Worm (Caenorhabditis elegans) whole organism, L2 larva: ENCODE measurements around the gene srd-65.

Experiments used
- C34F6.9 ChIP-seq: fragments of 150-350 bp; optimal IDR thresholded peaks from 2 replicates; lab custom pipeline; 2014; ENCODE audit warnings: missing biosample characterization, missing genetic modification characterization
- F13H6.1 ChIP-seq: sonication (generic microtip); optimal IDR thresholded peaks from 2 replicates; lab custom pipeline; 2016; ENCODE audit warnings: missing genetic modification characterization, missing compliant biosample characterization
- R02D3.7 ChIP-seq: fragments of 150-350 bp; optimal IDR thresholded peaks from 2 replicates; lab custom pipeline; 2014; ENCODE audit warnings: missing biosample characterization, missing genetic modification characterization
- ZK546.5 ChIP-seq: sonication (generic microtip); optimal IDR thresholded peaks from 2 replicates; lab custom pipeline; 2017; ENCODE audit warnings: missing biosample characterization, missing genetic modification characterization
- alr-1 ChIP-seq: fragments of 150-350 bp; optimal IDR thresholded peaks from 2 replicates; lab custom pipeline; 2014; ENCODE audit warnings: missing biosample characterization, missing genetic modification characterization
- ceh-16 ChIP-seq: fragments of 150-350 bp; optimal IDR thresholded peaks from 2 replicates; lab custom pipeline; 2014; ENCODE audit warnings: missing biosample characterization, missing genetic modification characterization
- dmd-4 ChIP-seq: sonication (generic microtip); optimal IDR thresholded peaks from 2 replicates; lab custom pipeline; 2017; ENCODE audit warnings: missing biosample characterization, missing genetic modification characterization
- elt-3 ChIP-seq: sonication (generic microtip); optimal IDR thresholded peaks from 2 replicates; lab custom pipeline; 2017; ENCODE audit warnings: missing biosample characterization, missing genetic modification characterization
- fos-1 ChIP-seq: fragments of 150-350 bp; optimal IDR thresholded peaks from 2 replicates; lab custom pipeline; 2014; ENCODE audit warnings: missing biosample characterization, missing genetic modification characterization
- gmeb-1 ChIP-seq: fragments of 150-350 bp; optimal IDR thresholded peaks from 2 replicates; lab custom pipeline; 2014; ENCODE audit warnings: missing biosample characterization, missing genetic modification characterization
- lin-11 ChIP-seq: fragments of 150-350 bp; sonication (generic microtip); optimal IDR thresholded peaks from 2 replicates; lab custom pipeline; 2014; ENCODE audit warnings: missing biosample characterization, missing genetic modification characterization, inconsistent platforms, mixed read lengths
- lin-13 ChIP-seq: fragments of 150-350 bp; optimal IDR thresholded peaks from 2 replicates; lab custom pipeline; 2014; ENCODE audit warnings: missing biosample characterization, missing genetic modification reagents, missing genetic modification characterization
- lin-39 ChIP-seq: fragments of 150-350 bp; optimal IDR thresholded peaks from 2 replicates; lab custom pipeline; 2014; ENCODE audit warnings: missing biosample characterization, missing genetic modification reagents, missing genetic modification characterization
- lsy-2 ChIP-seq, 2 experiments: fragments of 150-350 bp in 1 of 2; sonication (generic microtip) in 1 of 2; optimal IDR thresholded peaks; 2 replicates each; lab custom pipeline; 2014 to 2017; ENCODE audit warnings: missing biosample characterization in 2 of 2, missing genetic modification characterization in 2 of 2
- mbf-1 ChIP-seq: sonication (generic microtip); optimal IDR thresholded peaks from 2 replicates; lab custom pipeline; 2017; ENCODE audit warnings: missing biosample characterization, missing genetic modification characterization
- nhr-10 ChIP-seq: sonication (generic microtip); optimal IDR thresholded peaks from 2 replicates; lab custom pipeline; 2017; ENCODE audit warnings: missing biosample characterization, missing genetic modification characterization
- nhr-11 ChIP-seq: fragments of 150-350 bp; optimal IDR thresholded peaks from 2 replicates; lab custom pipeline; 2014; ENCODE audit warnings: missing biosample characterization, missing genetic modification characterization
- nhr-129 ChIP-seq: fragments of 150-350 bp; optimal IDR thresholded peaks from 2 replicates; lab custom pipeline; 2014; ENCODE audit warnings: missing biosample characterization, missing genetic modification characterization
- nhr-21 ChIP-seq: fragments of 150-350 bp; optimal IDR thresholded peaks from 2 replicates; lab custom pipeline; 2014; ENCODE audit warnings: missing biosample characterization, missing genetic modification characterization
- nhr-23 ChIP-seq: fragments of 150-350 bp; optimal IDR thresholded peaks from 2 replicates; lab custom pipeline; 2014; ENCODE audit warnings: missing biosample characterization, missing genetic modification reagents, missing genetic modification characterization
- nhr-25 ChIP-seq: fragments of 150-350 bp; sonication (generic microtip); optimal IDR thresholded peaks from 3 replicates; lab custom pipeline; 2014; ENCODE audit warnings: missing biosample characterization, missing genetic modification characterization
- nhr-6 ChIP-seq: fragments of 150-350 bp; optimal IDR thresholded peaks from 2 replicates; lab custom pipeline; 2014; ENCODE audit warnings: missing biosample characterization, missing genetic modification characterization
- peb-1 ChIP-seq: fragments of 150-350 bp; optimal IDR thresholded peaks from 2 replicates; lab custom pipeline; 2014; ENCODE audit warnings: missing biosample characterization, missing genetic modification characterization
- sem-4 ChIP-seq: fragments of 150-350 bp; optimal IDR thresholded peaks from 2 replicates; lab custom pipeline; 2014; ENCODE audit warnings: missing biosample characterization, missing genetic modification reagents, missing genetic modification characterization
- skn-1 ChIP-seq: sonication (generic microtip); optimal IDR thresholded peaks from 2 replicates; lab custom pipeline; 2017; ENCODE audit warnings: missing biosample characterization, missing genetic modification characterization
- sma-3 ChIP-seq: sonication (generic microtip); optimal IDR thresholded peaks from 2 replicates; lab custom pipeline; 2016; ENCODE audit warnings: missing genetic modification reagents, missing genetic modification characterization, missing compliant biosample characterization
- sma-9 ChIP-seq, 2 experiments: fragments of 150-350 bp in 1 of 2; sonication (generic microtip) in 1 of 2; optimal IDR thresholded peaks; 2 replicates each; lab custom pipeline; 2014 to 2016; ENCODE audit warnings: missing genetic modification characterization in 2 of 2, mild to moderate bottlenecking in 1 of 2, missing biosample characterization in 1 of 2, missing compliant biosample characterization in 1 of 2, missing genetic modification reagents in 1 of 2, moderate library complexity in 1 of 2
- snpc-4 ChIP-seq: fragments of 150-350 bp; optimal IDR thresholded peaks from 2 replicates; lab custom pipeline; 2014; ENCODE audit warnings: missing biosample characterization, missing genetic modification characterization
- unc-39 ChIP-seq: fragments of 150-350 bp; optimal IDR thresholded peaks from 2 replicates; lab custom pipeline; 2014; ENCODE audit warnings: missing biosample characterization, missing genetic modification characterization
- unc-55 ChIP-seq: fragments of 150-350 bp; sonication (generic microtip); optimal IDR thresholded peaks from 3 replicates; lab custom pipeline; 2014; ENCODE audit warnings: missing biosample characterization, missing genetic modification reagents, missing genetic modification characterization
- unc-62 ChIP-seq: fragments of 150-350 bp; optimal IDR thresholded peaks from 2 replicates; lab custom pipeline; 2014; ENCODE audit warnings: missing biosample characterization, missing genetic modification reagents, missing genetic modification characterization
- ztf-4 ChIP-seq: fragments of 150-350 bp; optimal IDR thresholded peaks from 2 replicates; lab custom pipeline; 2014; ENCODE audit warnings: missing biosample characterization, missing genetic modification characterization

srd-65 gene

DNA sequence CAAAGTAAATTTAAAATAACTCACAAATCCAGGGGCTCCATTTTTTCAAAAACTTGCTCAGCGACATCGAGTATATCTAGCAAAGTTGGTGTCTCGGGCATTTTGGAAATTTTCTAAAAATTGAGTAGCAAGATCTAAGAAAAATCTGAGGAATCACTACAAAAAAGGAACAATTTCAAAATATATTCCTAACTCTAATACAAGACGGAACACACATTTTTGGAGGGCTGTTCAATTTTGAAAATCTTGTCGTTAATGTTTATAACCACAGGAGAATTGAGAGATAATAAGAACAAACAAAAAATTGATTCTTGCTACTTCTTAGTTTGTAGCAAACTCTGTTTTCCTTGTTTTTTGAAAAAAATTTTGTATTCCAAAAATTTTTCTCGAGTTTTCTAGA, 8.5 kb upstream of the srd-65 start, which contains the start of gene fbxa-47:
Gene fbxa-47, minus strand, starts transcription at position 101 of the 400 bp plus-strand sequence.
- TF ChIP-seq lin-39 (tag; lab: Kevin White, UChicago), result no peak
- no peak for TF ChIP-seq elt-3
- no peak for TF ChIP-seq nhr-6 (tag; lab: Kevin White, UChicago)
- no peak for TF ChIP-seq dmd-4 (tag; lab: Kevin White, UChicago)
- TF ChIP-seq nhr-10 (tag; lab: Kevin White, UChicago), result no peak
- TF ChIP-seq unc-39 (tag; lab: Kevin White, UChicago), result no peak
- TF ChIP-seq skn-1 (tag; lab: Kevin White, UChicago), result no peak
- no peak for TF ChIP-seq alr-1 (tag; lab: Kevin White, UChicago)
- TF ChIP-seq ceh-16 (tag; lab: Kevin White, UChicago), result no peak
- TF ChIP-seq, all 48 proteins: peak for 0

DNA sequence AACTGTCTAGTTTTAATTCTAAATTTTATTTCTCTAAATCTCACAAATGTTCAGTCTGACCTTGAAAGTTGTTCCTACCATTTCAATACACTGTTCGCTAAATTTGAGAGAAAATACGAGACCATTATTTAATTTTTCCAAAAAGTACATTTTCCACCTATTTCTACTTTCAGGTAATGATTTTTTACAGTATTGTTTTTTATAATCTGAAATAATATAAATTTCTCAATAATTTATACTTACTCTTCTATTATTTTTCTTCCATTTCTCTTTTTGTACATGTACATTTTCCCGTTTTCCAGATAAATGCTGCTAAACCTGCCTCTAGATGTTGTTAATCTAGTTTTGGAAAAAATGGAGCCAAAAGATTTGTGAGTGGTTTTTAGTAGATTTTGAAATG, 3.6 kb upstream of the srd-65 start, which contains the start of gene fbxa-62:
Gene fbxa-62, plus strand, starts transcription at position 301 of the 400 bp plus-strand sequence.
- TF ChIP-seq C34F6.9 (tag; lab: Kevin White, UChicago), result no peak
- no peak for TF ChIP-seq dmd-4 (tag; lab: Kevin White, UChicago)
- TF ChIP-seq skn-1 (tag; lab: Kevin White, UChicago), result no peak
- TF ChIP-seq F13H6.1 (tag; lab: Kevin White, UChicago), result no peak
- TF ChIP-seq mbf-1 (tag; lab: Kevin White, UChicago), result no peak
- TF ChIP-seq nhr-23, result no peak
- TF ChIP-seq nhr-11 (tag; lab: Kevin White, UChicago), result no peak
- TF ChIP-seq lin-13 (GFP tag; lab: Kevin White, UChicago), result no peak
- no peak for TF ChIP-seq sma-9 (GFP tag; optimal IDR thresholded peaks at IDR 0.05; lab: Kevin White, UChicago)
- TF ChIP-seq sma-9 (tag; optimal IDR thresholded peaks at IDR 0.05; lab: Kevin White, UChicago), result no peak
- TF ChIP-seq ZK546.5 (tag; lab: Kevin White, UChicago), result no peak
- TF ChIP-seq unc-39 (tag; lab: Kevin White, UChicago), result no peak
- no peak for TF ChIP-seq nhr-21 (tag; lab: Kevin White, UChicago)
- no peak for TF ChIP-seq gmeb-1
- TF ChIP-seq lin-11 (tag; lab: Kevin White, UChicago), result no peak
- TF ChIP-seq R02D3.7, result no peak
- TF ChIP-seq sem-4 (tag; lab: Kevin White, UChicago), result no peak
- no peak for TF ChIP-seq nhr-6 (tag; lab: Kevin White, UChicago)
- TF ChIP-seq unc-55 (GFP tag; lab: Kevin White, UChicago), result no peak

DNA sequence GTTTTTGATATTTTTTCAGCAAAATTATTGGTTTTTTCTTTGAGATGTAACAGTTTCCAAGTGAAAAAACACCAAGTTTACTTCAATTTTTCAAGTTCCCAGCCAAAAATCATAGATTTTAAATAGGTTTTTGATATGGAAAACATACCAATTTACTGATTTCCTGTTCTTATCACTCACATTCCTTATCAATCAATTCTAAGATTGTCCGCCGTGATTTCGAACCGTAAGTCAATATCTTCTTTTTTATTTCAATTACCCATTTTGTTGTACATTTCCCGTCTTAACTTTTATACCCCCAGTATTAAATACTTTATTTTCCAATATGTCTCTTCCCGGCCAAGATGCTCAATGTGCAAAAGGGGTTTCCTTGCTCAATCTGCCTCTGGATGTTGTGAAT, 646 bp upstream of the srd-65 start, which contains the start of gene fbxa-38:
Gene fbxa-38, plus strand, starts transcription at position 195 of the 400 bp plus-strand sequence.
- TF ChIP-seq fos-1 (tag; lab: Kevin White, UChicago) (peak; percentile 18), unc-62 (GFP tag; lab: Kevin White, UChicago) (no peak)

DNA sequence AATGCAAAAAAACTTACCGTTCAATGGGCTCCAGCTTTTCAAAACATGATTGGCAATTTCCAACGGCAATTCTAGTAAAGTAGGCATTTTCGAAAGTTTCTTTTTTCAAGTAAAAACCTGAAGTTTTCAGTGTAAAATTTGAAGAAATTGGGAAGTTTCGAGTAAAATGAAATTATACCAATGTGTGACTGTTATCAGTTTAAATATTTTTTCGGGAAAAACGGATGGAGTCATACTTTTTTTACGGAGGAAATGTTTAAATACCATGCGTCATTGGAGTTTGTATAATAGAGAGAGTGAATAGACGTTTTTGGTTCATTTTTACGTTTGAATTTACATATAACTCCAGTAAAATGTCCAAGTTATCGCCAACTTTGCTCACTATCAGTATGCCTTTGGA, 4.4 kb downstream of the srd-65 start, which contains the start of gene fbxa-12:
Gene fbxa-12, plus strand, starts transcription at position 301 of the 400 bp plus-strand sequence.
- no peak for TF ChIP-seq gmeb-1
- TF ChIP-seq mbf-1 (tag; lab: Kevin White, UChicago), result no peak
- no peak for TF ChIP-seq snpc-4 (tag; lab: Kevin White, UChicago)
- no peak for TF ChIP-seq ztf-4 (tag; lab: Kevin White, UChicago)
- no peak for TF ChIP-seq sma-3 (GFP tag; lab: Kevin White, UChicago)
- no peak for TF ChIP-seq lsy-2 (tag; optimal IDR thresholded peaks at IDR 0.05; lab: Kevin White, UChicago)
- no peak for TF ChIP-seq dmd-4 (tag; lab: Kevin White, UChicago)
- no peak for TF ChIP-seq skn-1 (tag; lab: Kevin White, UChicago)
- TF ChIP-seq nhr-129 (tag; lab: Kevin White, UChicago), result no peak
- TF ChIP-seq sma-9 (GFP tag; optimal IDR thresholded peaks at IDR 0.05; lab: Kevin White, UChicago), result no peak
- TF ChIP-seq sma-9 (tag; optimal IDR thresholded peaks at IDR 0.05; lab: Kevin White, UChicago), result no peak
- no peak for TF ChIP-seq F13H6.1 (tag; lab: Kevin White, UChicago)
- TF ChIP-seq peb-1 (tag; lab: Kevin White, UChicago), result no peak

- TF ChIP-seq nhr-25 (tag; lab: Kevin White, UChicago), result no peak
- TF ChIP-seq fos-1 (tag; lab: Kevin White, UChicago), result peak; percentile 43
Observed at ce11 chrIII:2212343-2212742, 11.5 kb downstream of the srd-65 start.
